Fruit fly (Drosophila melanogaster) whole organism, embryonic: ENCODE data around the gene Ada1-2.

Source experiments
- CG10267 ChIP-seq: fragments of 200-800 bp; sonication (Bioruptor generic); optimal IDR thresholded peaks from 2 replicates; lab custom pipeline; 2018; ENCODE audit warnings: missing biosample characterization, mild to moderate bottlenecking, missing genetic modification characterization, moderate library complexity
- CG11456 ChIP-seq: fragments of 200-800 bp; sonication (Bioruptor generic); IDR thresholded peaks from 3 replicates; pipeline ENCODE4 v1.3.6; 2022; ENCODE audit warnings: missing biosample characterization, missing genetic modification characterization
- CG12299 ChIP-seq: fragments of 200-800 bp; sonication (Bioruptor generic); optimal IDR thresholded peaks from 2 replicates; lab custom pipeline; 2018; ENCODE audit warnings: missing biosample characterization, mild to moderate bottlenecking, missing genetic modification characterization
- CG12659 ChIP-seq: fragments of 200-800 bp; sonication (Bioruptor generic); optimal IDR thresholded peaks from 3 replicates; lab custom pipeline; 2017; ENCODE audit warnings: mild to moderate bottlenecking, missing biosample characterization, missing genetic modification reagents, missing genetic modification characterization
- CG12744 ChIP-seq: fragments of 200-800 bp; sonication (Bioruptor generic); optimal IDR thresholded peaks from 2 replicates; lab custom pipeline; 2016; ENCODE audit warnings: missing biosample characterization, missing genetic modification characterization
- CG1602 ChIP-seq: fragments of 200-800 bp; sonication (Bioruptor generic); optimal IDR thresholded peaks from 3 replicates; lab custom pipeline; 2016; ENCODE audit warnings: missing biosample characterization, missing genetic modification characterization
- CG17359 ChIP-seq: fragments of 200-800 bp; sonication (Bioruptor generic); optimal IDR thresholded peaks from 3 replicates; lab custom pipeline; 2018; ENCODE audit warnings: missing biosample characterization, mild to moderate bottlenecking, missing genetic modification characterization, moderate library complexity
- CG18476 ChIP-seq: fragments of 200-800 bp; sonication (Bioruptor generic); optimal IDR thresholded peaks from 2 replicates; lab custom pipeline; 2016; ENCODE audit warnings: missing biosample characterization, mild to moderate bottlenecking, missing genetic modification characterization
- CG3065 ChIP-seq: fragments of 200-800 bp; sonication (Bioruptor generic); optimal IDR thresholded peaks from 2 replicates; lab custom pipeline; 2016; ENCODE audit warnings: missing biosample characterization, missing genetic modification characterization
- CG31224 ChIP-seq: fragments of 200-800 bp; sonication (Bioruptor generic); IDR thresholded peaks from 2 replicates; pipeline ENCODE4 v1.3.6; 2022; ENCODE audit warnings: missing biosample characterization, missing genetic modification characterization
- CG31441 ChIP-seq: fragments of 200-800 bp; sonication (Bioruptor generic); IDR thresholded peaks from 2 replicates; pipeline ENCODE4 v1.3.6; 2022; ENCODE audit warnings: missing biosample characterization, missing genetic modification characterization
- CG33213 ChIP-seq: fragments of 200-800 bp; sonication (Bioruptor generic); optimal IDR thresholded peaks from 3 replicates; lab custom pipeline; 2016; ENCODE audit warnings: missing biosample characterization, missing genetic modification characterization
- CG4360 ChIP-seq: fragments of 200-800 bp; sonication (Bioruptor generic); IDR thresholded peaks from 2 replicates; pipeline ENCODE4 v1.3.6; 2022; ENCODE audit warnings: missing biosample characterization, missing genetic modification characterization
- CG4730 ChIP-seq: fragments of 200-800 bp; sonication (Bioruptor generic); IDR thresholded peaks from 2 replicates; pipeline ENCODE4 v1.3.6; 2022; ENCODE audit warnings: missing biosample characterization, missing genetic modification characterization
- CG6254 ChIP-seq: fragments of 200-800 bp; sonication (Bioruptor generic); optimal IDR thresholded peaks from 3 replicates; lab custom pipeline; 2017; ENCODE audit warnings: mild to moderate bottlenecking, missing biosample characterization, missing genetic modification reagents, missing genetic modification characterization
- CG6272 ChIP-seq: fragments of 200-800 bp; sonication (Bioruptor generic); IDR thresholded peaks from 2 replicates; pipeline ENCODE4 v1.3.6; 2022; ENCODE audit warnings: missing biosample characterization, missing genetic modification characterization
- CG6791 ChIP-seq: fragments of 200-800 bp; sonication (Bioruptor generic); IDR thresholded peaks from 3 replicates; pipeline ENCODE4 v1.3.6; 2022; ENCODE audit warnings: missing biosample characterization, missing genetic modification characterization; ENCODE audit not compliant: partially characterized antibody
- CG7839 ChIP-seq: fragments of 200-800 bp; sonication (Bioruptor generic); optimal IDR thresholded peaks from 3 replicates; lab custom pipeline; 2018; ENCODE audit warnings: missing biosample characterization, mild to moderate bottlenecking, missing genetic modification characterization, moderate library complexity
- CG7987 ChIP-seq: fragments of 200-800 bp; sonication (Bioruptor generic); optimal IDR thresholded peaks from 2 replicates; lab custom pipeline; 2018; ENCODE audit warnings: missing biosample characterization, mild to moderate bottlenecking, missing genetic modification characterization, moderate library complexity
- CoRest ChIP-seq: fragments of 200-800 bp; sonication (Bioruptor generic); optimal IDR thresholded peaks from 3 replicates; lab custom pipeline; 2018; ENCODE audit warnings: missing biosample characterization, mild to moderate bottlenecking, missing genetic modification characterization, moderate library complexity
- CrebB ChIP-seq: fragments of 200-800 bp; sonication (Bioruptor generic); optimal IDR thresholded peaks from 3 replicates; lab custom pipeline; 2018; ENCODE audit warnings: missing biosample characterization, mild to moderate bottlenecking, missing genetic modification characterization
- Gsc ChIP-seq: fragments of 200-800 bp; sonication (Bioruptor generic); IDR thresholded peaks from 2 replicates; pipeline ENCODE4 v1.3.6; 2022; ENCODE audit warnings: missing biosample characterization, missing genetic modification characterization
- Gug ChIP-seq: fragments of 200-800 bp; sonication (Bioruptor generic); IDR thresholded peaks from 4 replicates; pipeline ENCODE4 v1.3.6; 2022; ENCODE audit warnings: missing biosample characterization, missing genetic modification characterization
- H2.0 ChIP-seq: fragments of 200-800 bp; sonication (Bioruptor generic); IDR thresholded peaks from 2 replicates; pipeline ENCODE4 v1.3.6; 2022; ENCODE audit warnings: missing biosample characterization, missing genetic modification characterization
- Max ChIP-seq: fragments of 200-800 bp; sonication (Bioruptor generic); optimal IDR thresholded peaks from 2 replicates; lab custom pipeline; 2016; ENCODE audit warnings: missing biosample characterization, mild to moderate bottlenecking, missing genetic modification characterization
- Nf-YB ChIP-seq: fragments of 200-800 bp; sonication (Bioruptor generic); optimal IDR thresholded peaks from 3 replicates; lab custom pipeline; 2019; ENCODE audit warnings: missing biosample characterization, mild to moderate bottlenecking, missing genetic modification characterization, moderate library complexity
- Sry-β ChIP-seq: fragments of 200-800 bp; sonication (Bioruptor generic); optimal IDR thresholded peaks from 2 replicates; lab custom pipeline; 2018; ENCODE audit warnings: missing biosample characterization, mild to moderate bottlenecking, missing genetic modification characterization, moderate library complexity
- Usf ChIP-seq: fragments of 200-800 bp; sonication (Bioruptor generic); optimal IDR thresholded peaks from 2 replicates; lab custom pipeline; 2017; ENCODE audit warnings: missing genotype, missing biosample characterization, missing genetic modification characterization
- bcd ChIP-seq: fragments of 200-800 bp; sonication (Bioruptor generic); optimal IDR thresholded peaks from 2 replicates; lab custom pipeline; 2017; ENCODE audit warnings: missing biosample characterization, mild to moderate bottlenecking, missing genetic modification characterization
- chm ChIP-seq: fragments of 200-800 bp; sonication (Bioruptor generic); IDR thresholded peaks from 2 replicates; pipeline ENCODE4 v1.3.6; 2022; ENCODE audit warnings: missing biosample characterization, missing genetic modification characterization
- crol ChIP-seq: fragments of 200-800 bp; sonication (Bioruptor generic); IDR thresholded peaks from 2 replicates; pipeline ENCODE4 v1.3.6; 2022; ENCODE audit warnings: missing biosample characterization, missing genetic modification characterization
- dysf ChIP-seq: fragments of 200-800 bp; sonication (Bioruptor generic); IDR thresholded peaks from 3 replicates; pipeline ENCODE4 v1.3.6; 2022; ENCODE audit warnings: missing biosample characterization, missing genetic modification characterization
- ems ChIP-seq: fragments of 200-800 bp; sonication (Bioruptor generic); optimal IDR thresholded peaks from 3 replicates; lab custom pipeline; 2016; ENCODE audit warnings: missing biosample characterization, missing genetic modification characterization
- fd102C ChIP-seq: fragments of 200-800 bp; sonication (Bioruptor generic); optimal IDR thresholded peaks from 2 replicates; lab custom pipeline; 2018; ENCODE audit warnings: missing biosample characterization, mild to moderate bottlenecking, missing genetic modification characterization, moderate library complexity
- gsb-n ChIP-seq: fragments of 200-800 bp; sonication (Bioruptor generic); optimal IDR thresholded peaks from 3 replicates; lab custom pipeline; 2018; ENCODE audit warnings: missing biosample characterization, mild to moderate bottlenecking, missing genetic modification characterization
- lab ChIP-seq: fragments of 200-800 bp; sonication (Bioruptor generic); optimal IDR thresholded peaks from 3 replicates; lab custom pipeline; 2017; ENCODE audit warnings: missing biosample characterization, missing genetic modification characterization, mild to moderate bottlenecking, moderate library complexity, missing genetic modification reagents
- lola ChIP-seq, 3 experiments: fragments of >200 bp in 2 of 3; fragments of 200-800 bp in 1 of 3; sonication (Bioruptor generic) in 1 of 3; optimal IDR thresholded peaks; 2 replicates each; lab custom pipeline; 2017 to 2019; ENCODE audit warnings: missing biosample characterization in 3 of 3, missing genetic modification characterization in 3 of 3, mild to moderate bottlenecking in 1 of 3, moderate library complexity in 1 of 3
- pnt ChIP-seq: fragments of 200-800 bp; sonication (Bioruptor generic); optimal IDR thresholded peaks from 3 replicates; lab custom pipeline; 2016; ENCODE audit warnings: missing biosample characterization, missing genetic modification characterization
- sc ChIP-seq, 3 experiments: fragments of >200 bp in 2 of 3; fragments of 200-800 bp in 1 of 3; sonication (Bioruptor generic) in 1 of 3; optimal IDR thresholded peaks; 2 replicates in 2 of 3; 3 replicates in 1 of 3; lab custom pipeline; 2017; ENCODE audit warnings: mild to moderate bottlenecking in 1 of 3, missing biosample characterization in 1 of 3, missing genetic modification characterization in 1 of 3, missing genetic modification reagents in 1 of 3
- slp2 ChIP-seq: fragments of 200-800 bp; sonication (Bioruptor generic); optimal IDR thresholded peaks from 2 replicates; lab custom pipeline; 2016; ENCODE audit warnings: missing biosample characterization, missing genetic modification characterization

Ada1-2 gene

dm6 chr2L:12007331-12007791 lies 14.7 kb downstream of the Ada1-2 start (continued):
- TF ChIP-seq CG6272 (GFP tag; lab: Robert Waterston, UW) (peak; percentile 57; the same call in 1 of the 2 replicates), CG12744 (GFP tag; lab: Kevin White, UChicago) (peak; percentile 34), bcd (GFP tag; lab: Kevin White, UChicago) (peak; percentile 32), CG10267 (no peak), CG12299 (tag; lab: Kevin White, UChicago) (no peak), CG31224 (no peak), Sry-β (peak; percentile 46), H2.0 (GFP tag; lab: Robert Waterston, UW) (no peak), CG33213 (GFP tag; lab: Kevin White, UChicago) (peak; percentile 91), Gsc (no peak), CG1602 (no peak), CoRest (tag; lab: Kevin White, UChicago) (peak; percentile 21), Gug (0 out of 4 replicates have a peak, but pooled peaks have one; percentile 15), CG31441 (GFP tag; lab: Robert Waterston, UW) (no peak), Max (peak; percentile 26), fd102C (GFP tag; lab: Kevin White, UChicago) (peak; percentile 50), Usf (GFP tag; lab: Kevin White, UChicago) (no peak), CG4360 (GFP tag; lab: Robert Waterston, UW) (no peak), CG12659 (GFP tag; lab: Kevin White, UChicago) (peak; percentile 87), CrebB (peak; percentile 74), gsb-n (peak; percentile 19), lola (GFP tag; optimal IDR thresholded peaks at IDR 0.05; lab: Kevin White, UChicago) (no peak), CG3065 (GFP tag; lab: Kevin White, UChicago) (peak; percentile 41), slp2 (GFP tag; lab: Kevin White, UChicago) (no peak), CG4730 (GFP tag; lab: Robert Waterston, UW) (no peak), crol (GFP tag; lab: Robert Waterston, UW) (no peak), lab (GFP tag; lab: Kevin White, UChicago) (peak; percentile 83), dysf (no peak), Nf-YB (GFP tag; lab: Kevin White, UChicago) (peak; percentile 94), CG7987 (peak; percentile 84), pnt (no peak), chm (GFP tag; lab: Robert Waterston, UW) (no peak), CG17359 (tag; lab: Kevin White, UChicago) (peak; percentile 42), ems (GFP tag; lab: Kevin White, UChicago) (peak; percentile 12)

DNA sequence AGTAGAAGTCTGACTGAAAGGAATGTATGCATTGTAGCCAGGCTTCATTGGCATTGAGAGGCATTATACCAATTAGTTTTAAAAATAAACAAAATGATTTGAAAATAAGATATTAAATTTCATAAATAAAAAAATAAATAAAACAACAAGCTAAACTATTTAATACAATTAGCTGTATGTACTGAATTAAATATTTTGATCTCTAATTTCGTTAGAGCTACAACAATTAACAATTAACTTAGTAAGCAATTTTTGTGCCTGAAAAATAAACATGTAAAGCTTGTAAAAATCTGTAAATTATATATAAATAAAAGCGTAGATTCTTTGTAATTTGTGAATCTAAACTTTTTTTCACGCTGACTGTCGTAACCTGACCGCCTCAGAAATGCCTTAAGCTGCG lies 15.2 kb downstream of the Ada1-2 start, which contains the start of gene Rh5:
TSS of gene Rh5 (plus strand) at position 301 of the 400 bp plus-strand sequence.
- TF ChIP-seq CG6791 (GFP tag; lab: Robert Waterston, UW): no peak
- TF ChIP-seq CG18476 (GFP tag; lab: Kevin White, UChicago): no peak
- no peak for TF ChIP-seq CG6254 (GFP tag; lab: Kevin White, UChicago)
- TF ChIP-seq CG11456 (GFP tag; lab: Robert Waterston, UW): no peak
- no peak for TF ChIP-seq sc (optimal IDR thresholded peaks at IDR 0.05; lab: Kevin White, UChicago)
- TF ChIP-seq sc (GFP tag; optimal IDR thresholded peaks at IDR 0.05; lab: Kevin White, UChicago): no peak
- TF ChIP-seq CG7839 (tag; lab: Kevin White, UChicago): no peak
